Worm (Caenorhabditis elegans) whole organism, L3 larva: ENCODE results near the gene T22F3.2.
"Not testable (repeated sequence)": the region's sequence is repeated elsewhere in the genome, so short reads cannot be mapped to it uniquely, and the experiment has no call there.

Source experiments
- ceh-9 ChIP-seq: sonication (generic microtip); optimal IDR thresholded peaks from 2 replicates; lab custom pipeline; 2018; ENCODE audit warnings: missing biosample characterization, missing genetic modification characterization
- fos-1 ChIP-seq: fragments of 150-350 bp; optimal IDR thresholded peaks from 2 replicates; lab custom pipeline; 2014; ENCODE audit warnings: missing biosample characterization, missing genetic modification characterization
- lin-39 ChIP-seq: fragments of 150-350 bp; optimal IDR thresholded peaks from 2 replicates; lab custom pipeline; 2018; ENCODE audit warnings: missing biosample characterization, missing genetic modification reagents, missing genetic modification characterization
- nhr-28 ChIP-seq: fragments of 150-350 bp; optimal IDR thresholded peaks from 2 replicates; lab custom pipeline; 2014; ENCODE audit warnings: missing biosample characterization, missing genetic modification characterization
- skn-1 ChIP-seq: fragments of 150-350 bp; optimal IDR thresholded peaks from 2 replicates; lab custom pipeline; 2014; ENCODE audit warnings: missing biosample characterization, missing genetic modification characterization
- tbx-2 ChIP-seq: sonication (generic microtip); optimal IDR thresholded peaks from 2 replicates; lab custom pipeline; 2016; ENCODE audit warnings: mild to moderate bottlenecking, missing genetic modification characterization, missing compliant biosample characterization

DNA sequence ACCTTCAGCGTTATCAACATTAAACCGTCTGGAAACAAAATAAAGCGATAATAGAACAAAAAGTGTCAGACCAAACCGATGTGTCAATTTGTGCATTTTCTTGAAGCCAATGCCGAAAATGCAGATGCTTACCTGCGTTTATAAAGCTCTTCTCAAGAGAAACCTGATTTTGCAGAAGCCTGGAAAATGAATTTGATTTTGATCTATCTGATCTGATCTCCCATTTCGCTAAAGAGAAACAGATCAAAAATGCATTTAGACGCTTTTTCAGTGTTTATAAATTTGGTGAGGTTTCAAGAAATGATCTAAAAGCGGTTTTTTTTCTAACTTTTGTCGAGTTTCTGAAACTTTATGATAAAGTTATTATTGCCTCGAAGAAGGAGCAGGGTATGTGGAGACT lies 23.6 kb upstream of the T22F3.2 start, which contains the start of gene T24A6.16:
- not testable (repeated sequence) for TF ChIP-seq tbx-2 (tag; lab: Kevin White, UChicago); nhr-28 (tag; lab: Kevin White, UChicago); skn-1 (tag; lab: Kevin White, UChicago); ceh-9 (tag; lab: Kevin White, UChicago); fos-1; lin-39 (tag; lab: Kevin White, UChicago)
